Worm (Caenorhabditis elegans) whole organism, young adult: ENCODE data around the gene rps-2.

ENCODE experiments used
- B0336.3 ChIP-seq: fragments of 200-800 bp; sonication (Bioruptor generic); IDR thresholded peaks from 2 replicates; pipeline ENCODE4 v1.3.6; 2022; ENCODE audit warnings: missing genetic modification characterization, missing compliant biosample characterization
- C06A6.2 ChIP-seq: fragments of 200-800 bp; sonication (Bioruptor generic); conservative IDR thresholded peaks from 2 replicates; pipeline ENCODE4 v1.3.6; 2022; ENCODE audit warnings: missing genetic modification characterization, missing compliant biosample characterization
- C17E4.6 ChIP-seq: fragments of 200-800 bp; sonication (Bioruptor generic); IDR thresholded peaks from 2 replicates; pipeline ENCODE4 v1.3.6; 2022; ENCODE audit warnings: missing genetic modification reagents, missing genetic modification characterization, missing compliant biosample characterization
- D2030.7 ChIP-seq: fragments of 200-800 bp; sonication (Bioruptor generic); IDR thresholded peaks from 2 replicates; pipeline ENCODE4 v1.3.6; 2022; ENCODE audit warnings: missing genetic modification reagents, missing genetic modification characterization, missing compliant biosample characterization
- F23B12.7 ChIP-seq: sonication (generic microtip); optimal IDR thresholded peaks from 2 replicates; lab custom pipeline; 2017; ENCODE audit warnings: missing genetic modification characterization, mild to moderate bottlenecking, missing compliant biosample characterization, antibody characterized with exemption, moderate library complexity; ENCODE audit not compliant: insufficient read depth
- F33H1.4 ChIP-seq: fragments of 200-800 bp; sonication (Bioruptor generic); IDR thresholded peaks from 2 replicates; pipeline ENCODE4 v1.3.6; 2022; ENCODE audit warnings: missing genetic modification reagents, missing genetic modification characterization, missing compliant biosample characterization
- F37B4.10 ChIP-seq: fragments of 200-800 bp; sonication (Bioruptor generic); IDR thresholded peaks from 2 replicates; pipeline ENCODE4 v1.3.6; 2022; ENCODE audit warnings: missing genetic modification characterization, missing compliant biosample characterization
- F39B2.1 ChIP-seq: fragments of 200-800 bp; sonication (Bioruptor generic); IDR thresholded peaks from 2 replicates; pipeline ENCODE4 v1.3.6; 2022; ENCODE audit warnings: missing genetic modification reagents, missing genetic modification characterization, missing compliant biosample characterization
- F52B5.7 ChIP-seq: sonication (generic microtip); optimal IDR thresholded peaks from 2 replicates; lab custom pipeline; 2016; ENCODE audit warnings: mild to moderate bottlenecking, missing genetic modification characterization, missing compliant biosample characterization
- T07F8.4 ChIP-seq: sonication (generic microtip); optimal IDR thresholded peaks from 2 replicates; lab custom pipeline; 2016; ENCODE audit warnings: mild to moderate bottlenecking, missing genetic modification characterization, moderate library complexity, missing compliant biosample characterization
- T26A5.8 ChIP-seq: sonication (generic microtip); optimal IDR thresholded peaks from 2 replicates; lab custom pipeline; 2016; ENCODE audit warnings: missing genetic modification characterization, missing compliant biosample characterization
- Y53G8AR.9 ChIP-seq: fragments of 200-800 bp; sonication (Bioruptor generic); conservative IDR thresholded peaks from 2 replicates; pipeline ENCODE4 v1.3.6; 2022; ENCODE audit warnings: missing genetic modification reagents, missing genetic modification characterization, missing compliant biosample characterization
- Y95B8A.8 ChIP-seq: fragments of 200-800 bp; sonication (Bioruptor generic); IDR thresholded peaks from 2 replicates; pipeline ENCODE4 v1.3.6; 2022; ENCODE audit warnings: missing genetic modification reagents, missing genetic modification characterization, missing compliant biosample characterization
- aptf-3 ChIP-seq: fragments of 200-800 bp; sonication (Bioruptor generic); IDR thresholded peaks from 2 replicates; pipeline ENCODE4 v1.3.6; 2022; ENCODE audit warnings: missing genetic modification characterization, missing compliant biosample characterization
- atf-7 ChIP-seq: sonication (generic microtip); optimal IDR thresholded peaks from 2 replicates; lab custom pipeline; 2017; ENCODE audit warnings: mild to moderate bottlenecking, missing genetic modification characterization, missing compliant biosample characterization
- athp-1 ChIP-seq: sonication (generic microtip); optimal IDR thresholded peaks from 2 replicates; lab custom pipeline; 2017; ENCODE audit warnings: mild to moderate bottlenecking, missing genetic modification characterization, missing compliant biosample characterization
- attf-6 ChIP-seq: fragments of 200-800 bp; sonication (Bioruptor generic); IDR thresholded peaks from 2 replicates; pipeline ENCODE4 v1.3.6; 2022; ENCODE audit warnings: missing genetic modification reagents, missing genetic modification characterization, missing compliant biosample characterization
- cebp-2 ChIP-seq: fragments of 200-800 bp; sonication (Bioruptor generic); IDR thresholded peaks from 2 replicates; pipeline ENCODE4 v1.3.6; 2022; ENCODE audit warnings: missing genetic modification characterization, missing compliant biosample characterization
- ceh-91 ChIP-seq: fragments of 200-800 bp; sonication (Bioruptor generic); IDR thresholded peaks from 2 replicates; pipeline ENCODE4 v1.3.6; 2022; ENCODE audit warnings: missing genetic modification reagents, missing genetic modification characterization, missing compliant biosample characterization
- chd-7 ChIP-seq: sonication (generic microtip); optimal IDR thresholded peaks from 2 replicates; lab custom pipeline; 2016; ENCODE audit warnings: mild to moderate bottlenecking, missing genetic modification characterization, moderate library complexity, missing compliant biosample characterization
- dox-1 ChIP-seq: fragments of 200-800 bp; sonication (Bioruptor generic); IDR thresholded peaks from 2 replicates; pipeline ENCODE4 v1.3.6; 2022; ENCODE audit warnings: missing genetic modification reagents, missing genetic modification characterization, missing compliant biosample characterization
- egl-18 ChIP-seq: fragments of 200-800 bp; sonication (Bioruptor generic); IDR thresholded peaks from 2 replicates; pipeline ENCODE4 v1.3.6; 2022; ENCODE audit warnings: missing genetic modification reagents, missing genetic modification characterization, missing compliant biosample characterization
- egl-44 ChIP-seq: fragments of 200-800 bp; sonication (Bioruptor generic); IDR thresholded peaks from 2 replicates; pipeline ENCODE4 v1.3.6; 2022; ENCODE audit warnings: missing genetic modification reagents, missing genetic modification characterization, missing compliant biosample characterization
- ekl-4 ChIP-seq: fragments of 200-800 bp; sonication (Bioruptor generic); IDR thresholded peaks from 2 replicates; pipeline ENCODE4 v1.3.6; 2022; ENCODE audit warnings: missing genetic modification reagents, missing genetic modification characterization, missing compliant biosample characterization
- hrde-1 ChIP-seq: sonication (generic microtip); optimal IDR thresholded peaks from 2 replicates; lab custom pipeline; 2016; ENCODE audit warnings: missing genetic modification characterization, mild to moderate bottlenecking, missing compliant biosample characterization, moderate library complexity, missing genotype, missing genetic modification reagents, borderline replicate concordance
- hsf-1 ChIP-seq: fragments of 200-800 bp; sonication (Bioruptor generic); IDR thresholded peaks from 2 replicates; pipeline ENCODE4 v1.3.6; 2022; ENCODE audit warnings: missing genetic modification reagents, missing genetic modification characterization, missing compliant biosample characterization
- lag-1 ChIP-seq: fragments of 200-800 bp; sonication (Bioruptor generic); IDR thresholded peaks from 2 replicates; pipeline ENCODE4 v1.3.6; 2022; ENCODE audit warnings: missing genetic modification reagents, missing genetic modification characterization, missing compliant biosample characterization
- let-526 ChIP-seq: fragments of 200-800 bp; sonication (Bioruptor generic); IDR thresholded peaks from 2 replicates; pipeline ENCODE4 v1.3.6; 2022; ENCODE audit warnings: missing genetic modification reagents, missing genetic modification characterization, missing compliant biosample characterization
- let-607 ChIP-seq, 2 experiments: fragments of 200-800 bp in 1 of 2; sonication (Bioruptor generic) in 1 of 2; sonication (generic microtip) in 1 of 2; optimal IDR thresholded peaks; 2 replicates each; lab custom pipeline; 2016 to 2018; ENCODE audit warnings: mild to moderate bottlenecking in 2 of 2, missing compliant biosample characterization in 2 of 2, missing genetic modification characterization in 2 of 2, moderate library complexity in 2 of 2, missing genotype in 1 of 2
- lin-26 ChIP-seq: fragments of 200-800 bp; sonication (Bioruptor generic); IDR thresholded peaks from 2 replicates; pipeline ENCODE4 v1.3.6; 2022; ENCODE audit warnings: missing genetic modification reagents, missing genetic modification characterization, missing compliant biosample characterization
- lin-35 ChIP-seq, 3 experiments: fragments of 150-350 bp in 2 of 3; sonication (generic microtip) in 1 of 3; optimal IDR thresholded peaks; 2 replicates each; lab custom pipeline; 2014 to 2018; ENCODE audit warnings: missing biosample characterization in 3 of 3, missing genetic modification characterization in 3 of 3, missing genetic modification reagents in 3 of 3
- lin-54 ChIP-seq: fragments of 200-800 bp; sonication (Bioruptor generic); optimal IDR thresholded peaks from 2 replicates; lab custom pipeline; 2018; ENCODE audit warnings: mild to moderate bottlenecking, missing genetic modification characterization, missing compliant biosample characterization
- madf-10 ChIP-seq: sonication (generic microtip); optimal IDR thresholded peaks from 2 replicates; lab custom pipeline; 2016; ENCODE audit warnings: mild to moderate bottlenecking, missing genetic modification characterization, missing compliant biosample characterization
- mel-28 ChIP-seq: sonication (generic microtip); optimal IDR thresholded peaks from 2 replicates; lab custom pipeline; 2016; ENCODE audit warnings: borderline replicate concordance, mild to moderate bottlenecking, missing genetic modification characterization, missing compliant biosample characterization
- mxl-1 ChIP-seq: sonication (generic microtip); optimal IDR thresholded peaks from 2 replicates; lab custom pipeline; 2016; ENCODE audit warnings: missing genetic modification characterization, missing compliant biosample characterization
- nhr-179 ChIP-seq: sonication (generic microtip); optimal IDR thresholded peaks from 2 replicates; lab custom pipeline; 2016; ENCODE audit warnings: mild to moderate bottlenecking, missing genetic modification characterization, missing compliant biosample characterization
- nhr-80 ChIP-seq: sonication (generic microtip); optimal IDR thresholded peaks from 2 replicates; lab custom pipeline; 2016; ENCODE audit warnings: missing genetic modification characterization, missing compliant biosample characterization
- rcor-1 ChIP-seq: fragments of 200-800 bp; sonication (Bioruptor generic); IDR thresholded peaks from 2 replicates; pipeline ENCODE4 v1.3.6; 2022; ENCODE audit warnings: missing genetic modification reagents, missing genetic modification characterization, missing compliant biosample characterization
- repo-1 ChIP-seq: sonication (generic microtip); optimal IDR thresholded peaks from 2 replicates; lab custom pipeline; 2017; ENCODE audit warnings: mild to moderate bottlenecking, missing genetic modification characterization, missing compliant biosample characterization
- snpc-1.3 ChIP-seq: sonication (generic microtip); optimal IDR thresholded peaks from 2 replicates; lab custom pipeline; 2017; ENCODE audit warnings: missing genetic modification characterization, mild to moderate bottlenecking, missing compliant biosample characterization, antibody characterized with exemption, moderate library complexity, missing genotype, missing genetic modification reagents; ENCODE audit not compliant: insufficient read depth
- sptf-2 ChIP-seq: fragments of 200-800 bp; sonication (Bioruptor generic); optimal IDR thresholded peaks from 2 replicates; lab custom pipeline; 2018; ENCODE audit warnings: mild to moderate bottlenecking, missing genetic modification characterization, missing compliant biosample characterization
- tbx-9 ChIP-seq: sonication (generic microtip); optimal IDR thresholded peaks from 2 replicates; lab custom pipeline; 2016; ENCODE audit warnings: borderline replicate concordance, missing genetic modification characterization, inconsistent platforms, missing compliant biosample characterization
- unc-62 ChIP-seq: fragments of 150-350 bp; optimal IDR thresholded peaks from 2 replicates; lab custom pipeline; 2014; ENCODE audit warnings: missing biosample characterization, missing genetic modification reagents, missing genetic modification characterization
- xnd-1 ChIP-seq: sonication (generic microtip); optimal IDR thresholded peaks from 2 replicates; lab custom pipeline; 2016; ENCODE audit warnings: missing genotype, missing genetic modification reagents, missing genetic modification characterization, missing compliant biosample characterization
- ztf-22 ChIP-seq: fragments of 200-800 bp; sonication (Bioruptor generic); optimal IDR thresholded peaks from 2 replicates; lab custom pipeline; 2018; ENCODE audit warnings: mild to moderate bottlenecking, missing genetic modification characterization, moderate library complexity, missing compliant biosample characterization
- ztf-25 ChIP-seq: fragments of 200-800 bp; sonication (Bioruptor generic); IDR thresholded peaks from 2 replicates; pipeline ENCODE4 v1.3.6; 2022; ENCODE audit warnings: missing genetic modification reagents, missing genetic modification characterization, missing compliant biosample characterization
- ztf-28 ChIP-seq: fragments of 200-800 bp; sonication (Bioruptor generic); IDR thresholded peaks from 2 replicates; pipeline ENCODE4 v1.3.6; 2022; ENCODE audit warnings: missing genetic modification reagents, missing genetic modification characterization, missing compliant biosample characterization
- ztf-3 ChIP-seq: fragments of 200-800 bp; sonication (Bioruptor generic); optimal IDR thresholded peaks from 2 replicates; lab custom pipeline; 2018; ENCODE audit warnings: mild to moderate bottlenecking, missing genetic modification characterization, missing compliant biosample characterization
- ztf-6 ChIP-seq: fragments of 200-800 bp; sonication (Bioruptor generic); IDR thresholded peaks from 2 replicates; pipeline ENCODE4 v1.3.6; 2022; ENCODE audit warnings: missing genetic modification reagents, missing genetic modification characterization, missing compliant biosample characterization

Gene rps-2

ce11 chrIV:7961889-7962342, 35.7 kb upstream of the rps-2 start (continued):
- TF ChIP-seq snpc-1.3 (tag; lab: Kevin White, UChicago) (no peak), Y95B8A.8 (no peak), let-607 (tag; optimal IDR thresholded peaks at IDR 0.05; lab: Kevin White, UChicago) (no peak), aptf-3 (no peak), nhr-80 (no peak), F23B12.7 (tag; lab: Kevin White, UChicago) (no peak), F37B4.10 (GFP tag; lab: Robert Waterston, UW) (no peak), lin-35 (GFP tag; optimal IDR thresholded peaks at IDR 0.05; lab: Kevin White, UChicago) (peak in 1 of 3 experiments; percentile 16), F33H1.4 (GFP tag; lab: Robert Waterston, UW) (peak; percentile 43), lin-54 (GFP tag; lab: Kevin White, UChicago) (peak; percentile 45), dox-1 (GFP tag; lab: Robert Waterston, UW) (0 out of 2 replicates have a peak, but pooled peaks have one; percentile 5), C17E4.6 (GFP tag; lab: Robert Waterston, UW) (no peak; the same call in 1 of the 2 replicates), unc-62 (GFP tag; lab: Kevin White, UChicago) (no peak), attf-6 (GFP tag; lab: Robert Waterston, UW) (peak; percentile 75), chd-7 (tag; lab: Kevin White, UChicago) (peak; percentile 88), B0336.3 (GFP tag; lab: Robert Waterston, UW) (peak; percentile 94), tbx-9 (peak; percentile 28), rcor-1 (GFP tag; lab: Robert Waterston, UW) (0 out of 2 replicates have a peak, but pooled peaks have one; percentile 11), egl-44 (GFP tag; lab: Robert Waterston, UW) (0 out of 2 replicates have a peak, but pooled peaks have one; percentile 28), madf-10 (tag; lab: Kevin White, UChicago) (no peak), ceh-91 (GFP tag; lab: Robert Waterston, UW) (no peak), Y53G8AR.9 (GFP tag; lab: Robert Waterston, UW) (peak; percentile 86), mel-28 (tag; lab: Kevin White, UChicago) (no peak), lin-26 (GFP tag; lab: Robert Waterston, UW) (peak; percentile 68), nhr-179 (tag; lab: Kevin White, UChicago) (no peak), hsf-1 (peak; percentile 80), T07F8.4 (tag; lab: Kevin White, UChicago) (peak; percentile 20), lag-1 (GFP tag; lab: Robert Waterston, UW) (no peak), ekl-4 (GFP tag; lab: Robert Waterston, UW) (peak; percentile 86), ztf-25 (no peak), hrde-1 (tag; lab: Kevin White, UChicago) (peak; percentile 89), D2030.7 (GFP tag; lab: Robert Waterston, UW) (no peak), repo-1 (peak; percentile 68), cebp-2 (no peak), ztf-22 (GFP tag; lab: Kevin White, UChicago) (no peak), F52B5.7 (tag; lab: Kevin White, UChicago) (peak; percentile 35), egl-18 (GFP tag; lab: Robert Waterston, UW) (no peak), ztf-6 (GFP tag; lab: Robert Waterston, UW) (no peak), ztf-28 (no peak), let-526 (GFP tag; lab: Robert Waterston, UW) (no peak), T26A5.8 (tag; lab: Kevin White, UChicago) (peak; percentile 72), F39B2.1 (GFP tag; lab: Robert Waterston, UW) (peak; percentile 76), atf-7 (tag; lab: Kevin White, UChicago) (peak; percentile 22), C06A6.2 (GFP tag; lab: Robert Waterston, UW) (no peak), sptf-2 (GFP tag; lab: Kevin White, UChicago) (no peak), ztf-3 (no peak), athp-1 (tag; lab: Kevin White, UChicago) (peak; percentile 65), mxl-1 (tag; lab: Kevin White, UChicago) (peak; percentile 36), xnd-1 (tag; lab: Kevin White, UChicago) (peak; percentile 53)
